Worm (Caenorhabditis elegans): Measurements from ENCODE around the gene pud-4.
"Not testable (repeated sequence)": the region's sequence is repeated elsewhere in the genome, so short reads cannot be mapped to it uniquely, and the experiment has no call there.

Gene pud-4

ce11 chrV:2294577-2294976 is 31.9 kb upstream of the pud-4 start, which contains the start of gene nhr-226:
TSS of gene nhr-226 (plus strand) at chrV:2294877.
- TF ChIP-seq pha-4 (tag; optimal IDR thresholded peaks at IDR 0.05): no peak
- TF ChIP-seq hlh-6 (tag; optimal IDR thresholded peaks at IDR 0.05): no peak
- no peak for TF ChIP-seq nhr-11 (tag; optimal IDR thresholded peaks at IDR 0.05)
- no peak for TF ChIP-seq ama-1 (optimal IDR thresholded peaks at IDR 0.05)
- no peak for TF ChIP-seq fkh-10 (GFP tag; optimal IDR thresholded peaks at IDR 0.05)
- no peak for TF ChIP-seq tbx-7 (tag; optimal IDR thresholded peaks at IDR 0.05)
- no peak for TF ChIP-seq unc-55 (GFP tag; optimal IDR thresholded peaks at IDR 0.05)

DNA sequence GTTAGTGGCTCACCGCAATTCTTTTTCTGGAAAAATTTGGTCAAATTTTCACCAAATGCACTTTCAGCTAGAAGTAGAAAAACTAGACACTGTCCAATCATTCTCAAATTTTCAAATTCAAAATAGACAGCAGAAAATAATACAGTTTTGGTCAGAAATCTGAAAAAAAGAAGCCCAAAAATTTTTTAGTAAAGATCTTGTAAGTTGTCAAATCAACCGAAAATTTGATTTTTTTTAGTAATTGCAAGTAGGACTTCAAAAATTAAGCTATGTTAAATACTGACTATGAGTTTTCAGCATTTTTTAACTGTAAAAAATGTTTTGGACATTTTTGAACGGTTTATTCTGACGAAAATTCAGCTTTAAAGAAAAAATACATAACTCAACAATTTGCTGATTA is 25.6 kb upstream of the pud-4 start, which contains the start of gene Y19D10B.8:
Gene Y19D10B.8 (minus strand): TSS at position 101 of the 400 bp plus-strand sequence.
- TF ChIP-seq pqm-1 (tag; optimal IDR thresholded peaks at IDR 0.05): no peak

DNA sequence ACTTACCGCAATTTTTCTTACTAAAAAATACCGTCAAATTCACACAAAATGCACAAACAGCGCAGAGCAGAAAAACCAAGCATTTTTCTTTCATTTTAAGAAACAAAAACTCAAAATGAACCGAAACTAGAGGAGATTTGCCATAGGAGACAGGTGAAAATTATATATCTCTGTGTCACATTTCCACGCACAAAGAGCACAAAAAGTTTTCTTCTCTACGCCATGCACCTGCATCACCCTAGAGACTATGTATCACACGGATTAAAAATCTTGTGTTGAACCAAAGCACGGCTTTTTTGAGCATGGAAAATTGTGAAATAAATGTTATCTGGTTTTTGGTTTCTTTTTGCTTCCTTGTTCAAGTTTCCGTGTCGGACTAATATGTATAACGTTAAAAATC is 22.7 kb upstream of the pud-4 start, which contains the start of gene irld-15:
Gene irld-15 (minus strand): TSS at position 101 of the 400 bp plus-strand sequence.
- TF ChIP-seq ceh-19 (GFP tag; optimal IDR thresholded peaks at IDR 0.05): no peak
- no peak for TF ChIP-seq ceh-9 (tag; optimal IDR thresholded peaks at IDR 0.05)
- no peak for TF ChIP-seq lim-6 (tag; optimal IDR thresholded peaks at IDR 0.05)
- TF ChIP-seq C38D4.7 (GFP tag; optimal IDR thresholded peaks at IDR 0.05): no peak
- no peak for TF ChIP-seq ceh-48 (tag; optimal IDR thresholded peaks at IDR 0.05)
- TF ChIP-seq ceh-14 (tag; optimal IDR thresholded peaks at IDR 0.05): no peak
- TF ChIP-seq sdc-2 (tag; optimal IDR thresholded peaks at IDR 0.05): no peak
- TF ChIP-seq ceh-2 (tag; optimal IDR thresholded peaks at IDR 0.05): no peak
- TF ChIP-seq hlh-6 (tag; optimal IDR thresholded peaks at IDR 0.05): no peak

ce11 chrV:2306383-2306782 is 20.1 kb upstream of the pud-4 start:
- TF ChIP-seq ama-1 (optimal IDR thresholded peaks at IDR 0.05) (no peak), T23F11.4 (GFP tag; optimal IDR thresholded peaks at IDR 0.05) (no peak), ceh-34 (tag; optimal IDR thresholded peaks at IDR 0.05) (no peak), tbx-7 (tag; optimal IDR thresholded peaks at IDR 0.05) (no peak), ceh-14 (tag; optimal IDR thresholded peaks at IDR 0.05) (no peak)

- TF ChIP-seq fkh-6 (tag; optimal IDR thresholded peaks at IDR 0.05) (no peak), dve-1 (tag; optimal IDR thresholded peaks at IDR 0.05) (no peak), hlh-15 (tag; optimal IDR thresholded peaks at IDR 0.05) (no peak)
Measured at ce11 chrV:2308246-2308645, 18.2 kb upstream of the pud-4 start.

- TF ChIP-seq C38D4.7 (GFP tag; optimal IDR thresholded peaks at IDR 0.05); ceh-30 (tag; optimal IDR thresholded peaks at IDR 0.05); ets-4 (tag; optimal IDR thresholded peaks at IDR 0.05): not testable (repeated sequence)
Measured at ce11 chrV:2321001-2321400, 5.5 kb upstream of the pud-4 start, which contains the start of gene Y19D10B.6. TSS of gene Y19D10B.6 (minus strand) at chrV:2321101.

DNA sequence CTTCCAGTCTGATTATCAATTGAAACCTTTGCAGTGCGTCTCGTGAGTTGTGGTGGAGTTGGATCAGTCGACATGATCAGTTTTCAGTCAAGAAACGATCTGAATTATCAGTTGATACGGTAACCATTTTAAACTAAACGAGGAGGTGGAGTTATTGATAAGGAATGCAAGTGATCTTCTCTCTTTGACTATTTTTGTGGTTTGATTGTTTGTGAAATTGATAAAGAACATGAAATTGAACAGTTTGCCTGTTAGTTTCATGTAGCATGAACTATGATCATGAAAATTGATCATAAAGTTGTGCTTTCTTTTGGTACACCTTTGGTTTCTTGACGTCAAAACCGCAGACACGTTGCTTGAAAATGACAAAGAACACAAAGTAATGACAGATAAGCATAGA is 4.0 kb upstream of the pud-4 start, which contains the start of gene pud-1.2:
Gene pud-1.2 (minus strand): TSS at position 101 of the 400 bp plus-strand sequence.
- not testable (repeated sequence) for TF ChIP-seq ztf-16 (tag; optimal IDR thresholded peaks at IDR 0.05); dmd-4 (tag; optimal IDR thresholded peaks at IDR 0.05; ENCODE audit: borderline replicate concordance); ceh-31 (tag; optimal IDR thresholded peaks at IDR 0.05)

- TF ChIP-seq elt-2 (tag; optimal IDR thresholded peaks at IDR 0.05) (peak; percentile 93), ceh-22 (tag; optimal IDR thresholded peaks at IDR 0.05) (no peak)
Measured at ce11 chrV:2324260-2324659, 2.2 kb upstream of the pud-4 start.

Data from whole organism, late embryonic.